Fruit fly (Drosophila melanogaster) whole organism, prepupa: ENCODE data around the gene CG13123.

Experiments used
- Blimp-1 ChIP-seq: fragments of 200-800 bp; sonication (Bioruptor generic); optimal IDR thresholded peaks from 3 replicates; lab custom pipeline; 2017; ENCODE audit warnings: missing biosample characterization, missing genetic modification characterization, mild to moderate bottlenecking, moderate library complexity, missing genetic modification reagents
- CG10669 ChIP-seq: fragments of 200-800 bp; sonication (Bioruptor generic); optimal IDR thresholded peaks from 3 replicates; lab custom pipeline; 2018; ENCODE audit warnings: missing biosample characterization, mild to moderate bottlenecking, missing genetic modification characterization, moderate library complexity
- CG11762 ChIP-seq: fragments of 200-800 bp; sonication (Bioruptor generic); optimal IDR thresholded peaks from 3 replicates; lab custom pipeline; 2016; ENCODE audit warnings: missing biosample characterization, missing genetic modification characterization; ENCODE audit not compliant: insufficient read depth
- CG11902 ChIP-seq: fragments of 200-800 bp; sonication (Bioruptor generic); optimal IDR thresholded peaks from 3 replicates; lab custom pipeline; 2016; ENCODE audit warnings: missing biosample characterization, missing genetic modification characterization
- CG15336 ChIP-seq: fragments of 200-800 bp; sonication (Bioruptor generic); IDR thresholded peaks from 2 replicates; pipeline ENCODE4 v1.3.6; 2022; ENCODE audit warnings: missing biosample characterization, missing genetic modification characterization
- CG1621 ChIP-seq: fragments of 200-800 bp; sonication (Bioruptor generic); optimal IDR thresholded peaks from 3 replicates; lab custom pipeline; 2018; ENCODE audit warnings: missing biosample characterization, mild to moderate bottlenecking, missing genetic modification characterization
- CG16779 ChIP-seq: fragments of 200-800 bp; sonication (Bioruptor generic); optimal IDR thresholded peaks from 3 replicates; lab custom pipeline; 2017; ENCODE audit warnings: missing biosample characterization, mild to moderate bottlenecking, missing genetic modification characterization
- CG3032 ChIP-seq: fragments of 200-800 bp; optimal IDR thresholded peaks from 2 replicates; lab custom pipeline; 2019; ENCODE audit warnings: missing biosample characterization, mild to moderate bottlenecking, missing genetic modification characterization, moderate library complexity
- CG32006 ChIP-seq: fragments of 200-800 bp; sonication (Bioruptor generic); optimal IDR thresholded peaks from 3 replicates; lab custom pipeline; 2017; ENCODE audit warnings: missing biosample characterization, mild to moderate bottlenecking, missing genetic modification characterization
- CG34406 ChIP-seq: fragments of 200-800 bp; sonication (Bioruptor generic); optimal IDR thresholded peaks from 3 replicates; lab custom pipeline; 2016; ENCODE audit warnings: missing biosample characterization, missing genetic modification characterization
- CG4318 ChIP-seq: fragments of 200-800 bp; sonication (Bioruptor generic); optimal IDR thresholded peaks from 3 replicates; lab custom pipeline; 2017; ENCODE audit warnings: missing biosample characterization, mild to moderate bottlenecking, missing genetic modification characterization
- CG6163 ChIP-seq: fragments of 200-800 bp; sonication (Bioruptor generic); IDR thresholded peaks from 3 replicates; pipeline ENCODE4 v1.3.6; 2022; ENCODE audit warnings: missing biosample characterization, missing genetic modification characterization
- CG6276 ChIP-seq: fragments of 200-800 bp; sonication (Bioruptor generic); optimal IDR thresholded peaks from 2 replicates; lab custom pipeline; 2017; ENCODE audit warnings: missing biosample characterization, mild to moderate bottlenecking, missing genetic modification characterization
- CG6792 ChIP-seq: fragments of 200-800 bp; sonication (Bioruptor generic); optimal IDR thresholded peaks from 3 replicates; lab custom pipeline; 2016; ENCODE audit warnings: missing biosample characterization, missing genetic modification characterization
- CG6854 ChIP-seq: fragments of 200-800 bp; sonication (Bioruptor generic); optimal IDR thresholded peaks from 2 replicates; lab custom pipeline; 2017; ENCODE audit warnings: missing biosample characterization, mild to moderate bottlenecking, missing genetic modification characterization
- CG7368 ChIP-seq: fragments of 200-800 bp; sonication (Bioruptor generic); optimal IDR thresholded peaks from 3 replicates; lab custom pipeline; 2016; ENCODE audit warnings: missing biosample characterization, missing genetic modification characterization
- CG8119 ChIP-seq: fragments of 200-800 bp; sonication (Bioruptor generic); IDR thresholded peaks from 3 replicates; pipeline ENCODE4 v1.3.6; 2022; ENCODE audit warnings: missing biosample characterization, missing genetic modification characterization
- CG9139 ChIP-seq: fragments of 200-800 bp; sonication (Bioruptor generic); optimal IDR thresholded peaks from 3 replicates; lab custom pipeline; 2017; ENCODE audit warnings: missing biosample characterization, mild to moderate bottlenecking, missing genetic modification characterization
- Eip75B ChIP-seq: fragments of 200-800 bp; sonication (Bioruptor generic); optimal IDR thresholded peaks from 3 replicates; lab custom pipeline; 2016; ENCODE audit warnings: missing biosample characterization, missing genetic modification characterization
- Eip93F ChIP-seq: fragments of 200-800 bp; sonication (Bioruptor generic); optimal IDR thresholded peaks from 2 replicates; lab custom pipeline; 2016; ENCODE audit warnings: missing biosample characterization, mild to moderate bottlenecking, missing genetic modification characterization
- Ets21C ChIP-seq: fragments of 200-800 bp; sonication (Bioruptor generic); optimal IDR thresholded peaks from 3 replicates; lab custom pipeline; 2016; ENCODE audit warnings: missing biosample characterization, missing genetic modification characterization
- Ets96B ChIP-seq: fragments of 200-800 bp; optimal IDR thresholded peaks from 2 replicates; lab custom pipeline; 2019; ENCODE audit warnings: missing biosample characterization, mild to moderate bottlenecking, missing genetic modification characterization, moderate library complexity
- Gug ChIP-seq: fragments of 200-800 bp; sonication (Bioruptor generic); IDR thresholded peaks from 2 replicates; pipeline ENCODE4 v1.3.6; 2022; ENCODE audit warnings: missing biosample characterization, missing genetic modification characterization
- Lpt ChIP-seq: fragments of 200-800 bp; sonication (Bioruptor generic); optimal IDR thresholded peaks from 3 replicates; lab custom pipeline; 2016; ENCODE audit warnings: missing biosample characterization, missing genetic modification characterization
- Met ChIP-seq: fragments of 200-800 bp; sonication (Bioruptor generic); optimal IDR thresholded peaks from 3 replicates; lab custom pipeline; 2016; ENCODE audit warnings: missing biosample characterization, missing genetic modification characterization
- OdsH ChIP-seq: fragments of 200-800 bp; sonication (Bioruptor generic); optimal IDR thresholded peaks from 3 replicates; lab custom pipeline; 2016; ENCODE audit warnings: missing biosample characterization, missing genetic modification characterization
- Smox ChIP-seq: fragments of 200-800 bp; sonication (Bioruptor generic); optimal IDR thresholded peaks from 3 replicates; lab custom pipeline; 2016; ENCODE audit warnings: missing biosample characterization, missing genetic modification characterization
- Sox102F ChIP-seq: fragments of 200-800 bp; sonication (Bioruptor generic); optimal IDR thresholded peaks from 2 replicates; lab custom pipeline; 2016; ENCODE audit warnings: missing biosample characterization, mild to moderate bottlenecking, missing genetic modification characterization
- Sox14 ChIP-seq: fragments of 200-800 bp; sonication (Bioruptor generic); optimal IDR thresholded peaks from 3 replicates; lab custom pipeline; 2016; ENCODE audit warnings: missing biosample characterization, missing genetic modification characterization
- Sox15 ChIP-seq: fragments of 200-800 bp; sonication (Bioruptor generic); optimal IDR thresholded peaks from 3 replicates; lab custom pipeline; 2016; ENCODE audit warnings: missing biosample characterization, missing genetic modification characterization
- achi ChIP-seq: fragments of 200-800 bp; sonication (Bioruptor generic); optimal IDR thresholded peaks from 3 replicates; lab custom pipeline; 2016; ENCODE audit warnings: missing biosample characterization, missing genetic modification characterization
- acj6 ChIP-seq: fragments of 200-800 bp; sonication (Bioruptor generic); optimal IDR thresholded peaks from 3 replicates; lab custom pipeline; 2016; ENCODE audit warnings: missing biosample characterization, missing genetic modification characterization
- dac ChIP-seq: fragments of 200-800 bp; sonication (Bioruptor generic); optimal IDR thresholded peaks from 2 replicates; lab custom pipeline; 2017; ENCODE audit warnings: missing biosample characterization, mild to moderate bottlenecking, missing genetic modification characterization
- dsx ChIP-seq: fragments of 200-800 bp; optimal IDR thresholded peaks from 3 replicates; lab custom pipeline; 2019; ENCODE audit warnings: missing biosample characterization, mild to moderate bottlenecking, missing genetic modification characterization, moderate library complexity; ENCODE audit not compliant: poor library complexity, severe bottlenecking
- eg ChIP-seq: fragments of 200-800 bp; sonication (Bioruptor generic); IDR thresholded peaks from 3 replicates; pipeline ENCODE4 v1.3.6; 2022; ENCODE audit warnings: missing biosample characterization, missing genetic modification characterization
- esn ChIP-seq: fragments of 200-800 bp; sonication (Bioruptor generic); optimal IDR thresholded peaks from 2 replicates; lab custom pipeline; 2016; ENCODE audit warnings: missing biosample characterization, mild to moderate bottlenecking, missing genetic modification characterization, moderate library complexity
- fd59A ChIP-seq: fragments of 200-800 bp; sonication (Bioruptor generic); optimal IDR thresholded peaks from 2 replicates; lab custom pipeline; 2017; ENCODE audit warnings: missing biosample characterization, mild to moderate bottlenecking, missing genetic modification characterization, missing genetic modification reagents
- fd85E ChIP-seq: fragments of 200-800 bp; sonication (Bioruptor generic); optimal IDR thresholded peaks from 3 replicates; lab custom pipeline; 2016; ENCODE audit warnings: missing biosample characterization, missing genetic modification characterization
- lz ChIP-seq: fragments of 200-800 bp; sonication (Bioruptor generic); optimal IDR thresholded peaks from 3 replicates; lab custom pipeline; 2016; ENCODE audit warnings: missing biosample characterization, missing genetic modification characterization
- net ChIP-seq: fragments of 200-800 bp; sonication (Bioruptor generic); optimal IDR thresholded peaks from 3 replicates; lab custom pipeline; 2016; ENCODE audit warnings: missing biosample characterization, missing genetic modification characterization
- pdm3 ChIP-seq: fragments of 200-800 bp; sonication (Bioruptor generic); optimal IDR thresholded peaks from 3 replicates; lab custom pipeline; 2016; ENCODE audit warnings: missing biosample characterization, missing genetic modification characterization
- spab ChIP-seq: fragments of 200-800 bp; sonication (Bioruptor generic); optimal IDR thresholded peaks from 2 replicates; lab custom pipeline; 2017; ENCODE audit warnings: missing biosample characterization, mild to moderate bottlenecking, missing genetic modification characterization, missing genetic modification reagents
- ss ChIP-seq, 2 experiments: fragments of 200-800 bp; sonication (Bioruptor generic); optimal IDR thresholded peaks; 2 replicates in 1 of 2; 3 replicates in 1 of 2; lab custom pipeline; 2017 to 2018; ENCODE audit warnings: mild to moderate bottlenecking in 2 of 2, missing biosample characterization in 2 of 2, missing genetic modification characterization in 2 of 2, moderate library complexity in 1 of 2
- svp ChIP-seq: fragments of 200-800 bp; sonication (Bioruptor generic); peaks from one replicate; lab custom pipeline; 2016; ENCODE audit warnings: missing biosample characterization, missing genetic modification characterization
- topi ChIP-seq: fragments of 200-800 bp; sonication (Bioruptor generic); optimal IDR thresholded peaks from 3 replicates; lab custom pipeline; 2016; ENCODE audit warnings: missing biosample characterization, missing genetic modification characterization
- vri ChIP-seq: fragments of 200-800 bp; sonication (Bioruptor generic); optimal IDR thresholded peaks from 3 replicates; lab custom pipeline; 2016; ENCODE audit warnings: missing biosample characterization, mild to moderate bottlenecking, missing genetic modification characterization

CG13123 gene

DNA sequence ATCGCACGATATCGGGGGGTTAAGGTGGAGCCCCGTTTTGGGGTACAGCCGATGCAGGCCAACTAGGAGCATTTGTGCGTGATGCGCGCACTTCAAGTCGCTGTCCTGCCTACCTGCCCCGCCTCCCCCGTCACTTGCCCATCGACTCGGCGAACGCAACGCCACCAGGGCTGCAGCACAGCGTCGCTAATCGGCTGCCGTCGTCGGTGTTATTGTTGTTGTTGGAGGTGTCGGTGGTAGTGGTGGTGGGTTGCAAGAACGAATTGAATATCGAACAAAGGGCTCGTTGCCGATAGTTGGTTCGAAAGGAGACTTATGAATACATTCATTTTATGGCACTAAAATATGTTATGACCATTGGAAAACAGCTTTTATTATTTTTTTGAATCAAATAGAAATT lies 34.1 kb downstream of the CG13123 start (continued):
- TF ChIP-seq Sox102F (GFP tag; lab: Kevin White, UChicago) (no peak), CG11762 (no peak), CG6163 (GFP tag; lab: Robert Waterston, UW) (peak; percentile 78), Sox14 (GFP tag; lab: Kevin White, UChicago) (peak; percentile 81), CG6276 (GFP tag; lab: Kevin White, UChicago) (no peak), vri (GFP tag; lab: Kevin White, UChicago) (no peak), svp (GFP tag; lab: Kevin White, UChicago) (peak; percentile 72), fd85E (GFP tag; lab: Kevin White, UChicago) (no peak), CG32006 (peak; percentile 49), CG1621 (tag; lab: Kevin White, UChicago) (peak; percentile 58), CG15336 (GFP tag; lab: Robert Waterston, UW) (peak; percentile 16; the same call in 1 of the 2 replicates), Eip75B (GFP tag; lab: Kevin White, UChicago) (no peak), CG4318 (GFP tag; lab: Kevin White, UChicago) (no peak), CG3032 (tag; lab: Kevin White, UChicago) (peak; percentile 48)

DNA sequence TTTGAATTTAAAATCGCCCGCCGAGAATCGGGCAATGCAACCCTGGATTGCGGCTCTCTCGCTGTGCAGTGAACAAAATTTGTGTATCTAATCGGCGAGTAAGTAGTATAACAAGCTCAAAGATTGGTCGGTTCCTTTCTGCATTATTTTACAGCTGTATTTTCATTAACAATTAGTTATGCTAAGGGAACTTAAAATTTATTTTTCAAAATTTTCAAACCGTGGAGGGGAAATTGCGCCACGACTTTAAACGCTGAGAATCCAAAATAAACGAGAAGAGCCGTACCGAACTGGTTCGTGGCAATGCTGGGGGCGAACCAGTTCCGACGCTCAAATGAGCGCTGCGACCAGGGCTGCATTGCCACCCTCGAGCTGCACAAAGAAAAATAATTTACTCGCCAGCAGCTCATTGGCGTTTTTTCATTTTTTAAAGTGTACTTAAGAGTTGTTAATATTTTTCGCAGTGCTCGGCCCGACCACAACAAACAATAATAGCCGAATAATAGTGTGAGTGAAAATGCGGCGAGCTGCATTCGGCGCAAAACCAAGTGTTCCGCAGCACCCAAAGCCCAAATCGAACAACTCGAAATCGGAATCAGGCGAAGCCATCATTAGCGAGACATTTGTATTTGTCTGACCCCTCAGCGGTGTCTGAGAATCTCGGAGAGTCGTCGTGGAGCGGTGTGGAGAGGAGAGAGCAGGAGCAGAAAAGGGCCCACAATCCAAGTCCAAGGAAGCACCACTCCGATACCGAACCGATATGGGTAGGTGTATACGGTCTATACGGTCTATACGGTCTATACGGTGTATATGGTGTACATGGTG lies 34.7 kb downstream of the CG13123 start, which contains the start of gene zf30C:
TSS of gene zf30C (plus strand) at position 353 of the 825 bp plus-strand sequence.
- peak; percentile 87 for TF ChIP-seq Smox (GFP tag; lab: Kevin White, UChicago)
- TF ChIP-seq dsx, result peak; percentile 52
- TF ChIP-seq vri (GFP tag; lab: Kevin White, UChicago), result peak; percentile 84
- peak; percentile 53 for TF ChIP-seq fd85E (GFP tag; lab: Kevin White, UChicago)
- peak; percentile 72 for TF ChIP-seq CG11762
- peak; percentile 23 for TF ChIP-seq Eip93F (GFP tag; lab: Kevin White, UChicago)
- TF ChIP-seq CG1621 (tag; lab: Kevin White, UChicago), result peak; percentile 58
- TF ChIP-seq Ets21C (GFP tag; lab: Kevin White, UChicago), result peak; percentile 87
- TF ChIP-seq CG34406 (GFP tag; lab: Kevin White, UChicago), result peak; percentile 74
- peak; percentile 90 for TF ChIP-seq OdsH
- TF ChIP-seq CG10669 (GFP tag; lab: Kevin White, UChicago), result peak; percentile 73
- TF ChIP-seq net, result peak; percentile 86
- peak; percentile 78 for TF ChIP-seq Lpt (GFP tag; lab: Kevin White, UChicago)
- TF ChIP-seq CG6163 (GFP tag; lab: Robert Waterston, UW), result peak; percentile 93
- TF ChIP-seq CG16779 (tag; lab: Kevin White, UChicago), result peak; percentile 57
- TF ChIP-seq CG4318 (GFP tag; lab: Kevin White, UChicago), result peak; percentile 73
- peak; percentile 88 for TF ChIP-seq topi (GFP tag; lab: Kevin White, UChicago)
- no peak for TF ChIP-seq CG6854 (GFP tag; lab: Kevin White, UChicago)
- peak; percentile 73 for TF ChIP-seq CG8119 (GFP tag; lab: Robert Waterston, UW)
- peak; percentile 23 for TF ChIP-seq Blimp-1 (GFP tag; lab: Kevin White, UChicago)
- TF ChIP-seq fd59A, result peak; percentile 61
- peak; percentile 83 for TF ChIP-seq CG6792 (GFP tag; lab: Kevin White, UChicago)
- TF ChIP-seq esn (GFP tag; lab: Kevin White, UChicago), result peak; percentile 93
- TF ChIP-seq achi, result peak; percentile 90
- TF ChIP-seq acj6 (GFP tag; lab: Kevin White, UChicago), result peak; percentile 90
- peak; percentile 80 for TF ChIP-seq Sox15 (GFP tag; lab: Kevin White, UChicago)
- TF ChIP-seq Met (GFP tag; lab: Kevin White, UChicago), result peak; percentile 89
- TF ChIP-seq CG11902, result peak; percentile 86
- no peak for TF ChIP-seq CG9139 (GFP tag; lab: Kevin White, UChicago)
- TF ChIP-seq eg (GFP tag; lab: Robert Waterston, UW), result peak; percentile 92
- TF ChIP-seq lz (GFP tag; lab: Kevin White, UChicago), result peak; percentile 92
- TF ChIP-seq dac (GFP tag; lab: Kevin White, UChicago), result peak; percentile 81
- TF ChIP-seq CG7368 (GFP tag; lab: Kevin White, UChicago), result peak; percentile 86
- peak; percentile 65 for TF ChIP-seq CG3032 (tag; lab: Kevin White, UChicago)
- TF ChIP-seq Gug (GFP tag; lab: Robert Waterston, UW), result peak; percentile 67
- TF ChIP-seq Sox102F (GFP tag; lab: Kevin White, UChicago), result peak; percentile 87
- TF ChIP-seq Ets96B (tag; lab: Kevin White, UChicago), result peak; percentile 64
- TF ChIP-seq ss (GFP tag; optimal IDR thresholded peaks at IDR 0.05; lab: Kevin White, UChicago), result peak in 1 of 2 experiments; percentile 50
- TF ChIP-seq svp (GFP tag; lab: Kevin White, UChicago), result peak; percentile 96
- peak; percentile 93 for TF ChIP-seq pdm3 (GFP tag; lab: Kevin White, UChicago)
- peak; percentile 57 for TF ChIP-seq spab (GFP tag; lab: Kevin White, UChicago)
